Worm (Caenorhabditis elegans) whole organism, L4/young adult: ENCODE measurements around the gene zif-1.

Experiments used
- dao-5 ChIP-seq: sonication (generic microtip); optimal IDR thresholded peaks from 2 replicates; lab custom pipeline; 2016; ENCODE audit warnings: missing genotype, missing genetic modification characterization, moderate library complexity, missing compliant biosample characterization
- him-1 ChIP-seq: sonication (generic microtip); optimal IDR thresholded peaks from 2 replicates; lab custom pipeline; 2016; ENCODE audit warnings: missing genotype, missing genetic modification reagents, missing genetic modification characterization, missing compliant biosample characterization

DNA sequence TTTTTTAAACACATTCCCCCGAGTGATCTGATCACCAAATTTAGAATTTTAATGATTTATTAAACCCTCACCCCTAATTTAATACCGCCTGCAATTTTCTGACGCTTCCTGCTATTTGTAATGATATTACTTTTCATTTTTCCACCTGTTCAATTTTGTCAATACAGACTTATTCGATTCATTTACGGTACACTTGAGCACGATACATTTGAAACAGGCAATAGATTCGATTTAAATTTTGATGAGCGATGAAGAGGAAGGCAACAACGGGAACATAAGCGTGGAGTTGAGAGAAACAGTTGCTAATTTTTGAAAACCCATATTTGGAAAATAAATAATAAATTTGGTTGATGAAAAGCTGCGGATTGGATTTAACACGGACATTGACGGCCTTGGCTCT is 2.1 kb downstream of the zif-1 start:
- TF ChIP-seq him-1 (tag; lab: Kevin White, UChicago) (no peak), dao-5 (tag; lab: Kevin White, UChicago) (no peak)
